Worm (Caenorhabditis elegans) whole organism, late embryonic: ENCODE results near the gene F54E2.9.

Source experiments
- ceh-9 ChIP-seq: sonication (generic microtip); optimal IDR thresholded peaks from 2 replicates; lab custom pipeline; 2016; ENCODE audit warnings: mild to moderate bottlenecking, missing genetic modification characterization, inconsistent platforms, missing compliant biosample characterization
- ets-4 ChIP-seq: sonication (generic microtip); optimal IDR thresholded peaks from 2 replicates; lab custom pipeline; 2016; ENCODE audit warnings: missing genetic modification characterization, missing compliant biosample characterization
- pag-3 ChIP-seq: sonication (generic microtip); optimal IDR thresholded peaks from 2 replicates; lab custom pipeline; 2016; ENCODE audit warnings: missing compliant biosample characterization, missing genetic modification characterization, borderline replicate concordance
- unc-55 ChIP-seq: sonication (generic microtip); optimal IDR thresholded peaks from 2 replicates; lab custom pipeline; 2017; ENCODE audit warnings: missing biosample characterization, missing genetic modification reagents, missing genetic modification characterization
- unc-86 ChIP-seq: sonication (generic microtip); optimal IDR thresholded peaks from 2 replicates; lab custom pipeline; 2016; ENCODE audit warnings: missing genetic modification characterization, missing compliant biosample characterization
- zip-5 ChIP-seq: sonication (generic microtip); optimal IDR thresholded peaks from 2 replicates; lab custom pipeline; 2016; ENCODE audit warnings: missing genetic modification characterization, missing compliant biosample characterization

DNA sequence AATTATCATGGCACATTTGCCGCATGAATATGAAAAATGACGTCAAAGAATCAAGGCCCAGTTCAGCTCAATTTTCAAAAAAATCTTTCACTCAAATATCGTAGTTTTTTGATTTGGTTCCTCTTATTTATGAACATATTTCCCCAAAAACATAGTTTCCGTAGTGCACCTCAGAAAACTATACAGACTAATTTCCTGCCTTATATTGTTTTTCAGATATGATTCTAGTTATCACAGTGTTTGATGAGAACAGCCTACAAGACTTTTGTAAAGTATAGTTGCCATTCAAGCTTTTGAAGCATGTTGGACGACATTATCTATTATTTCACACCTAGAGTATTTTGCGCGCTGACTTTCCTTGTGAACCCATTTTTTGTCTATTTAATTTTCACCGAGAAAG, 18.9 kb upstream of the F54E2.9 start, which contains the start of gene srj-50:
- TF ChIP-seq zip-5 (tag; lab: Kevin White, UChicago) (no peak), unc-86 (tag; lab: Kevin White, UChicago) (no peak), ceh-9 (no peak), unc-55 (GFP tag; lab: Kevin White, UChicago) (no peak), pag-3 (tag; lab: Kevin White, UChicago) (no peak), ets-4 (tag; lab: Kevin White, UChicago) (no peak)
